Worm (Caenorhabditis elegans) whole organism, L4 larva: ENCODE results near the gene C25G4.17.

ENCODE experiments used
- F37D6.2 ChIP-seq: sonication (generic microtip); optimal IDR thresholded peaks from 2 replicates; lab custom pipeline; 2016; ENCODE audit warnings: mild to moderate bottlenecking, missing genetic modification characterization, missing compliant biosample characterization
- ZK337.2 ChIP-seq: fragments of 200-800 bp; sonication (Bioruptor generic); IDR thresholded peaks from 2 replicates; pipeline ENCODE4 v1.3.6; 2022; ENCODE audit warnings: missing genetic modification reagents, missing genetic modification characterization, missing compliant biosample characterization
- ceh-82 ChIP-seq: sonication (generic microtip); optimal IDR thresholded peaks from 2 replicates; lab custom pipeline; 2017; ENCODE audit warnings: missing biosample characterization, missing genetic modification characterization
- ces-1 ChIP-seq: fragments of 150-350 bp; sonication (generic microtip); optimal IDR thresholded peaks from 4 replicates; lab custom pipeline; 2014; ENCODE audit warnings: missing biosample characterization, missing genetic modification reagents, missing genetic modification characterization
- daf-12 ChIP-seq: fragments of 150-350 bp; optimal IDR thresholded peaks from 2 replicates; lab custom pipeline; 2014; ENCODE audit warnings: missing biosample characterization, missing genetic modification reagents, missing genetic modification characterization
- mep-1 ChIP-seq: fragments of 150-350 bp; sonication (generic microtip); optimal IDR thresholded peaks from 3 replicates; lab custom pipeline; 2014; ENCODE audit warnings: missing biosample characterization, missing genetic modification characterization
- nhr-10 ChIP-seq: fragments of 150-350 bp; optimal IDR thresholded peaks from 2 replicates; lab custom pipeline; 2014; ENCODE audit warnings: missing biosample characterization, missing genetic modification characterization
- nhr-102 ChIP-seq: sonication (generic microtip); optimal IDR thresholded peaks from 2 replicates; lab custom pipeline; 2016; ENCODE audit warnings: mild to moderate bottlenecking, missing genetic modification characterization, moderate library complexity, missing compliant biosample characterization
- nhr-25 ChIP-seq: sonication (generic microtip); optimal IDR thresholded peaks from 2 replicates; lab custom pipeline; 2017; ENCODE audit warnings: missing genetic modification characterization, mild to moderate bottlenecking, missing compliant biosample characterization, antibody characterized with exemption, moderate library complexity, borderline replicate concordance; ENCODE audit not compliant: insufficient read depth
- spr-1 ChIP-seq: sonication (generic microtip); optimal IDR thresholded peaks from 2 replicates; lab custom pipeline; 2016; ENCODE audit warnings: mild to moderate bottlenecking, missing genetic modification characterization, missing compliant biosample characterization

- no peak for TF ChIP-seq spr-1 (tag; lab: Kevin White, UChicago)
- TF ChIP-seq nhr-10 (tag; lab: Kevin White, UChicago): no peak
- TF ChIP-seq mep-1 (tag; lab: Kevin White, UChicago): no peak
- TF ChIP-seq ceh-82 (tag; lab: Kevin White, UChicago): no peak
- TF ChIP-seq daf-12: no peak
- TF ChIP-seq F37D6.2: no peak
- no peak for TF ChIP-seq ZK337.2 (GFP tag; lab: Robert Waterston, UW)
- no peak for TF ChIP-seq nhr-102 (tag; lab: Kevin White, UChicago)
- TF ChIP-seq nhr-25 (tag; lab: Kevin White, UChicago): no peak
- TF ChIP-seq ces-1: no peak
These were observed 14.0 kb upstream of the C25G4.17 start for ce11 chrIV:12427687-12428284.
